Fruit fly (Drosophila melanogaster): Measurements from ENCODE around the gene CG42570.

The CG42570 gene

DNA sequence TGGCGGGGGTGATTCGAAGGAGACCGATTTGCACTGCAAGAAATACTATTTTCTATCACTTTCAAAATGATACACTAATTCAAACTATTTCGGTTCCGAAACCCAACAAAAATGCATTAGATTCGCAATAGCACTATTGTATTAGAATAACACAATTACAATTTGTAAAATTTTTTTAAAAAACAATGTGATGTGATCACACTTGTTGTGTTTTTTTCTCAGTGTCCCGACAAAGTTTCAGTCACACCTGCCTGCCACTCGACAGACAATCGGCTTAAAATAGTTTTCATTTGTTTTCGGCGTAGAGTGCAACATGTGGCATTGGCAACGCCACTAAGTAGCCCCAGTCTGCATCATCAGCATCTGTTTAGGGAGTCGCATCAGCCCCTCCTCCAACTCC is 42.5 kb upstream of the CG42570 start (continued):
- TF ChIP-seq btn (GFP tag; optimal IDR thresholded peaks at IDR 0.05) (peak; percentile 59), tio (GFP tag; optimal IDR thresholded peaks at IDR 0.05) (peak; percentile 48), wor (GFP tag; IDR thresholded peaks at IDR 0.05) (no peak), CG11723 (GFP tag; optimal IDR thresholded peaks at IDR 0.05) (peak; percentile 44), NFAT (GFP tag; IDR thresholded peaks at IDR 0.05) (no peak), shn (GFP tag; optimal IDR thresholded peaks at IDR 0.05) (peak; percentile 26), Hr78 (GFP tag; optimal IDR thresholded peaks at IDR 0.05) (no peak), tll (GFP tag; optimal IDR thresholded peaks at IDR 0.05) (no peak), CG11085 (GFP tag; IDR thresholded peaks at IDR 0.05) (no peak), trh (GFP tag; optimal IDR thresholded peaks at IDR 0.05) (no peak), pfk (GFP tag; optimal IDR thresholded peaks at IDR 0.05) (no peak), CG6654 (GFP tag; optimal IDR thresholded peaks at IDR 0.05) (peak; percentile 46), CG13424 (tag; optimal IDR thresholded peaks at IDR 0.05) (peak; percentile 61), CG13123 (GFP tag; optimal IDR thresholded peaks at IDR 0.05) (peak; percentile 17), CG12155 (GFP tag; optimal IDR thresholded peaks at IDR 0.05) (peak; percentile 29), CG14710 (tag; optimal IDR thresholded peaks at IDR 0.05) (peak; percentile 90), otp (GFP tag; IDR thresholded peaks at IDR 0.05) (peak; percentile 79; the same call in 2 of the 3 replicates), yki (optimal IDR thresholded peaks at IDR 0.05) (no peak), gro (GFP tag; optimal IDR thresholded peaks at IDR 0.05) (no peak), Optix (GFP tag; IDR thresholded peaks at IDR 0.05) (no peak; the same call in 2 of the 3 replicates), Bgb (GFP tag; IDR thresholded peaks at IDR 0.05; ENCODE audit: partially characterized antibody) (no peak), schlank (tag; optimal IDR thresholded peaks at IDR 0.05) (no peak), Bteb2 (GFP tag; optimal IDR thresholded peaks at IDR 0.05) (peak; percentile 4), B-H2 (GFP tag; optimal IDR thresholded peaks at IDR 0.05) (no peak), HHEX (GFP tag; optimal IDR thresholded peaks at IDR 0.05) (peak; percentile 12), CG8290 (GFP tag; optimal IDR thresholded peaks at IDR 0.05) (peak; percentile 62), CG8290 (tag; optimal IDR thresholded peaks at IDR 0.05) (peak in 1 of 2 experiments; percentile 26), CG4328 (GFP tag; optimal IDR thresholded peaks at IDR 0.05) (no peak), her (GFP tag; optimal IDR thresholded peaks at IDR 0.05) (no peak), CG9609 (GFP tag; optimal IDR thresholded peaks at IDR 0.05) (peak; percentile 50), kah (GFP tag; optimal IDR thresholded peaks at IDR 0.05) (peak; percentile 91), CG2889 (GFP tag; IDR thresholded peaks at IDR 0.05) (no peak), gfzf (GFP tag; optimal IDR thresholded peaks at IDR 0.05) (no peak), CG10321 (GFP tag; IDR thresholded peaks at IDR 0.05) (no peak), CG8944 (GFP tag; optimal IDR thresholded peaks at IDR 0.05) (peak; percentile 42), CG5245 (GFP tag; optimal IDR thresholded peaks at IDR 0.05) (peak; percentile 43), p53 (GFP tag; optimal IDR thresholded peaks at IDR 0.05) (no peak), dmrt99B (tag; optimal IDR thresholded peaks at IDR 0.05) (peak; percentile 56), ac (GFP tag; optimal IDR thresholded peaks at IDR 0.05) (peak; percentile 80), ssp (GFP tag; IDR thresholded peaks at IDR 0.05) (peak; percentile 36), CG10543 (GFP tag; optimal IDR thresholded peaks at IDR 0.05) (no peak), crol (GFP tag; IDR thresholded peaks at IDR 0.05) (peak; percentile 64), dpn (GFP tag; optimal IDR thresholded peaks at IDR 0.05) (peak; percentile 48 to 53), CG2120 (GFP tag; optimal IDR thresholded peaks at IDR 0.05) (no peak), gcm2 (GFP tag; optimal IDR thresholded peaks at IDR 0.05) (no peak), CG2199 (GFP tag; IDR thresholded peaks at IDR 0.05) (no peak), YL-1 (GFP tag; optimal IDR thresholded peaks at IDR 0.05) (no peak), Neu2 (GFP tag; optimal IDR thresholded peaks at IDR 0.05; ENCODE audit: borderline replicate concordance) (no peak), repo (GFP tag; optimal IDR thresholded peaks at IDR 0.05) (peak; percentile 26), H15 (GFP tag; IDR thresholded peaks at IDR 0.05) (peak; percentile 54; the same call in 1 of the 3 replicates), maf-S (GFP tag; optimal IDR thresholded peaks at IDR 0.05) (no peak), nmo (GFP tag; optimal IDR thresholded peaks at IDR 0.05) (peak; percentile 84)
